Fruit fly (Drosophila melanogaster) whole organism, embryonic: ENCODE data around the gene Pxn.

Source experiments
- Abd-B ChIP-seq: fragments of 200-800 bp; sonication (Bioruptor generic); optimal IDR thresholded peaks from 2 replicates; lab custom pipeline; 2018; ENCODE audit warnings: missing biosample characterization, mild to moderate bottlenecking, missing genetic modification characterization, moderate library complexity
- B-H1 ChIP-seq: fragments of 200-800 bp; sonication (Bioruptor generic); IDR thresholded peaks from 3 replicates; pipeline ENCODE4 v1.3.6; 2022; ENCODE audit warnings: missing biosample characterization, missing genetic modification characterization
- CG1024 ChIP-seq: fragments of 200-800 bp; sonication (Bioruptor generic); IDR thresholded peaks from 2 replicates; pipeline ENCODE4 v1.3.6; 2022; ENCODE audit warnings: missing biosample characterization, missing genetic modification characterization
- CG12219 ChIP-seq: fragments of 200-800 bp; sonication (Bioruptor generic); optimal IDR thresholded peaks from 3 replicates; lab custom pipeline; 2018; ENCODE audit warnings: missing biosample characterization, mild to moderate bottlenecking, missing genetic modification characterization
- CG12236 ChIP-seq: fragments of 200-800 bp; sonication (Bioruptor generic); optimal IDR thresholded peaks from 2 replicates; lab custom pipeline; 2016; ENCODE audit warnings: missing biosample characterization, missing genetic modification characterization
- CG13894 ChIP-seq: fragments of 200-800 bp; sonication (Bioruptor generic); optimal IDR thresholded peaks from 3 replicates; lab custom pipeline; 2018; ENCODE audit warnings: missing biosample characterization, mild to moderate bottlenecking, missing genetic modification characterization, moderate library complexity
- CG15601 ChIP-seq: fragments of 200-800 bp; sonication (Bioruptor generic); optimal IDR thresholded peaks from 3 replicates; lab custom pipeline; 2019; ENCODE audit warnings: missing biosample characterization, mild to moderate bottlenecking, missing genetic modification characterization, moderate library complexity
- CG18764 ChIP-seq: fragments of 200-800 bp; sonication (Bioruptor generic); optimal IDR thresholded peaks from 3 replicates; lab custom pipeline; 2016; ENCODE audit warnings: missing biosample characterization, missing genetic modification characterization
- CG2712 ChIP-seq: fragments of 200-800 bp; optimal IDR thresholded peaks from 3 replicates; lab custom pipeline; 2019; ENCODE audit warnings: missing biosample characterization, mild to moderate bottlenecking, missing genetic modification characterization, moderate library complexity
- CG32772 ChIP-seq: fragments of 200-800 bp; sonication (Bioruptor generic); IDR thresholded peaks from 2 replicates; pipeline ENCODE4 v1.3.6; 2022; ENCODE audit warnings: missing biosample characterization, missing genetic modification characterization
- CG33557 ChIP-seq: fragments of 200-800 bp; sonication (Bioruptor generic); optimal IDR thresholded peaks from 2 replicates; lab custom pipeline; 2019; ENCODE audit warnings: missing biosample characterization, mild to moderate bottlenecking, missing genetic modification characterization, moderate library complexity
- CG42726 ChIP-seq: fragments of 200-800 bp; sonication (Bioruptor generic); IDR thresholded peaks from 2 replicates; pipeline ENCODE4 v1.3.6; 2022; ENCODE audit warnings: missing biosample characterization, missing genetic modification characterization; ENCODE audit not compliant: partially characterized antibody
- CG6689 ChIP-seq: fragments of 200-800 bp; sonication (Bioruptor generic); IDR thresholded peaks from 2 replicates; pipeline ENCODE4 v1.3.6; 2022; ENCODE audit warnings: missing biosample characterization, missing genetic modification characterization
- CG7987 ChIP-seq: fragments of 200-800 bp; sonication (Bioruptor generic); optimal IDR thresholded peaks from 2 replicates; lab custom pipeline; 2018; ENCODE audit warnings: missing biosample characterization, mild to moderate bottlenecking, missing genetic modification characterization, moderate library complexity
- CG9727 ChIP-seq: fragments of 200-800 bp; sonication (Bioruptor generic); optimal IDR thresholded peaks from 3 replicates; lab custom pipeline; 2017; ENCODE audit warnings: missing biosample characterization, mild to moderate bottlenecking, missing genetic modification characterization
- CHES-1-like ChIP-seq: fragments of 200-800 bp; sonication (Bioruptor generic); optimal IDR thresholded peaks from 2 replicates; lab custom pipeline; 2016; ENCODE audit warnings: missing biosample characterization, missing genetic modification characterization
- Camta ChIP-seq: fragments of 200-800 bp; sonication (Bioruptor generic); optimal IDR thresholded peaks from 2 replicates; lab custom pipeline; 2016; ENCODE audit warnings: missing biosample characterization, missing genetic modification characterization
- Elba2 ChIP-seq: fragments of 200-800 bp; sonication (Bioruptor generic); optimal IDR thresholded peaks from 3 replicates; lab custom pipeline; 2016; ENCODE audit warnings: missing biosample characterization, missing genetic modification characterization
- Ets97D ChIP-seq: fragments of 200-800 bp; sonication (Bioruptor generic); optimal IDR thresholded peaks from 3 replicates; lab custom pipeline; 2016; ENCODE audit warnings: missing biosample characterization, missing genetic modification characterization
- Hr51 ChIP-seq, 2 experiments: fragments of 200-800 bp; sonication (Bioruptor generic); optimal IDR thresholded peaks; 2 replicates in 1 of 2; 3 replicates in 1 of 2; lab custom pipeline; 2016 to 2018; ENCODE audit warnings: missing biosample characterization in 2 of 2, missing genetic modification characterization in 2 of 2, mild to moderate bottlenecking in 1 of 2, moderate library complexity in 1 of 2
- Meics ChIP-seq: fragments of 200-800 bp; sonication (Bioruptor generic); optimal IDR thresholded peaks from 2 replicates; lab custom pipeline; 2017; ENCODE audit warnings: missing biosample characterization, mild to moderate bottlenecking, missing genetic modification characterization
- Myb ChIP-seq: fragments of 200-800 bp; sonication (Bioruptor generic); optimal IDR thresholded peaks from 2 replicates; lab custom pipeline; 2016; ENCODE audit warnings: missing biosample characterization, missing genetic modification characterization
- NC2α ChIP-seq: fragments of 200-800 bp; sonication (Bioruptor generic); optimal IDR thresholded peaks from 2 replicates; lab custom pipeline; 2016; ENCODE audit warnings: missing biosample characterization, missing genetic modification characterization
- Rx ChIP-seq: fragments of 200-800 bp; sonication (Bioruptor generic); IDR thresholded peaks from 2 replicates; pipeline ENCODE4 v1.3.6; 2022; ENCODE audit warnings: missing biosample characterization, missing genetic modification characterization
- Trl ChIP-seq, 3 experiments: fragments of >200 bp in 2 of 3; fragments of 200-800 bp in 1 of 3; sonication (Bioruptor generic) in 1 of 3; optimal IDR thresholded peaks; 2 replicates in 1 of 3; 3 replicates in 2 of 3; lab custom pipeline; 2016 to 2017; ENCODE audit warnings: missing biosample characterization in 1 of 3, missing genetic modification characterization in 1 of 3
- ap ChIP-seq: fragments of 200-800 bp; sonication (Bioruptor generic); IDR thresholded peaks from 2 replicates; pipeline ENCODE4 v1.3.6; 2022; ENCODE audit warnings: missing biosample characterization, missing genetic modification characterization
- ara ChIP-seq: fragments of 200-800 bp; sonication (Bioruptor generic); IDR thresholded peaks from 2 replicates; pipeline ENCODE4 v1.3.6; 2022; ENCODE audit warnings: missing biosample characterization, missing genetic modification characterization
- ato ChIP-seq: fragments of 200-800 bp; sonication (Bioruptor generic); IDR thresholded peaks from 2 replicates; pipeline ENCODE4 v1.3.6; 2022; ENCODE audit warnings: missing biosample characterization, missing genetic modification characterization; ENCODE audit not compliant: partially characterized antibody
- bowl ChIP-seq: fragments of 200-800 bp; sonication (Bioruptor generic); IDR thresholded peaks from 2 replicates; pipeline ENCODE4 v1.3.6; 2022; ENCODE audit warnings: missing biosample characterization, missing genetic modification characterization
- bsh ChIP-seq, 2 experiments: fragments of 200-800 bp; sonication (Bioruptor generic); optimal IDR thresholded peaks; 2 replicates each; lab custom pipeline; 2017 to 2018; ENCODE audit warnings: mild to moderate bottlenecking in 2 of 2, missing biosample characterization in 2 of 2, missing genetic modification characterization in 2 of 2, moderate library complexity in 1 of 2
- exex ChIP-seq: fragments of 200-800 bp; sonication (Bioruptor generic); optimal IDR thresholded peaks from 4 replicates; lab custom pipeline; 2018; ENCODE audit warnings: missing biosample characterization, mild to moderate bottlenecking, missing genetic modification characterization, moderate library complexity
- fd102C ChIP-seq: fragments of 200-800 bp; sonication (Bioruptor generic); optimal IDR thresholded peaks from 2 replicates; lab custom pipeline; 2018; ENCODE audit warnings: missing biosample characterization, mild to moderate bottlenecking, missing genetic modification characterization, moderate library complexity
- fu2 ChIP-seq: fragments of 200-800 bp; sonication (Bioruptor generic); optimal IDR thresholded peaks from 2 replicates; lab custom pipeline; 2016; ENCODE audit warnings: missing biosample characterization, missing genetic modification characterization
- hb ChIP-seq: fragments of 200-800 bp; sonication (Bioruptor generic); IDR thresholded peaks from 3 replicates; pipeline ENCODE4 v1.3.6; 2022; ENCODE audit warnings: missing biosample characterization, missing genetic modification characterization; ENCODE audit not compliant: partially characterized antibody
- insv ChIP-seq, 2 experiments: fragments of 200-800 bp; sonication (Bioruptor generic); optimal IDR thresholded peaks; 3 replicates each; lab custom pipeline; 2016 to 2018; ENCODE audit warnings: missing biosample characterization in 2 of 2, missing genetic modification characterization in 2 of 2
- kay ChIP-seq: fragments of 200-800 bp; sonication (Bioruptor generic); optimal IDR thresholded peaks from 2 replicates; lab custom pipeline; 2016; ENCODE audit warnings: missing biosample characterization, missing genetic modification characterization
- nerfin-2 ChIP-seq: fragments of 200-800 bp; sonication (Bioruptor generic); IDR thresholded peaks from 2 replicates; pipeline ENCODE4 v1.3.6; 2022; ENCODE audit warnings: missing biosample characterization, missing genetic modification characterization; ENCODE audit not compliant: partially characterized antibody
- nmo ChIP-seq: fragments of 200-800 bp; sonication (Bioruptor generic); optimal IDR thresholded peaks from 2 replicates; lab custom pipeline; 2018; ENCODE audit warnings: missing biosample characterization, mild to moderate bottlenecking, missing genetic modification characterization, moderate library complexity
- pan ChIP-seq, 4 experiments: fragments of >200 bp in 3 of 4; fragments of 200-800 bp in 1 of 4; sonication (Bioruptor generic) in 1 of 4; optimal IDR thresholded peaks in 3 of 4; IDR thresholded peaks in 1 of 4; 2 replicates each; pipeline versions ENCODE4 v1.3.6 to Lab custom; 2017 to 2022; ENCODE audit warnings: missing biosample characterization in 2 of 4, missing genetic modification characterization in 2 of 4, mixed read lengths in 1 of 4
- sc ChIP-seq, 3 experiments: fragments of >200 bp in 2 of 3; fragments of 200-800 bp in 1 of 3; sonication (Bioruptor generic) in 1 of 3; optimal IDR thresholded peaks; 2 replicates in 2 of 3; 3 replicates in 1 of 3; lab custom pipeline; 2017; ENCODE audit warnings: mild to moderate bottlenecking in 1 of 3, missing biosample characterization in 1 of 3, missing genetic modification characterization in 1 of 3, missing genetic modification reagents in 1 of 3
- schlank ChIP-seq: fragments of 200-800 bp; sonication (Bioruptor generic); optimal IDR thresholded peaks from 2 replicates; lab custom pipeline; 2018; ENCODE audit warnings: missing biosample characterization, mild to moderate bottlenecking, missing genetic modification characterization
- sisA ChIP-seq: fragments of 200-800 bp; sonication (Bioruptor generic); IDR thresholded peaks from 2 replicates; pipeline ENCODE4 v1.3.6; 2022; ENCODE audit warnings: missing biosample characterization, missing genetic modification characterization
- toy ChIP-seq: fragments of 200-800 bp; sonication (Bioruptor generic); IDR thresholded peaks from 2 replicates; pipeline ENCODE4 v1.3.6; 2022; ENCODE audit warnings: missing biosample characterization, missing genetic modification characterization
- usp ChIP-seq: fragments of >200 bp; optimal IDR thresholded peaks from 2 replicates; lab custom pipeline; 2017; ENCODE audit warnings: missing biosample characterization, missing genetic modification characterization
- vvl ChIP-seq: fragments of 200-800 bp; sonication (Bioruptor generic); IDR thresholded peaks from 2 replicates; pipeline ENCODE4 v1.3.6; 2022; ENCODE audit warnings: missing biosample characterization, missing genetic modification characterization
- zfh2 ChIP-seq: fragments of 200-800 bp; sonication (Bioruptor generic); optimal IDR thresholded peaks from 2 replicates; lab custom pipeline; 2016; ENCODE audit warnings: missing biosample characterization, missing genetic modification characterization

Pxn gene

dm6 chr3L:2586804-2587561, 42.9 kb downstream of the Pxn start, which contains the start of gene RpL8 (continued):
- TF ChIP-seq ato (GFP tag; lab: Robert Waterston, UW) (peak; percentile 43; the same call in 1 of the 2 replicates), insv (GFP tag; optimal IDR thresholded peaks at IDR 0.05; lab: Kevin White, UChicago) (peak in 1 of 2 experiments; percentile 93), nerfin-2 (GFP tag; lab: Robert Waterston, UW) (no peak), CG2712 (tag; lab: Kevin White, UChicago) (peak; percentile 72), CHES-1-like (GFP tag; lab: Kevin White, UChicago) (peak; percentile 80), bowl (GFP tag; lab: Robert Waterston, UW) (peak; percentile 63; the same call in 1 of the 2 replicates), CG15601 (tag; lab: Kevin White, UChicago) (peak; percentile 67), ara (GFP tag; lab: Robert Waterston, UW) (peak; percentile 62), CG13894 (tag; lab: Kevin White, UChicago) (peak; percentile 72), sisA (GFP tag; lab: Robert Waterston, UW) (peak; percentile 51; the same call in 1 of the 2 replicates), CG32772 (GFP tag; lab: Robert Waterston, UW) (peak; percentile 74; the same call in 1 of the 2 replicates), zfh2 (peak; percentile 72), fu2 (GFP tag; lab: Kevin White, UChicago) (peak; percentile 55), CG12219 (GFP tag; lab: Kevin White, UChicago) (peak; percentile 88), Abd-B (peak; percentile 77), Camta (GFP tag; lab: Kevin White, UChicago) (peak; percentile 68), Ets97D (GFP tag; lab: Kevin White, UChicago) (peak; percentile 99), NC2α (GFP tag; lab: Kevin White, UChicago) (peak; percentile 68), schlank (tag; lab: Kevin White, UChicago) (peak; percentile 92), sc (optimal IDR thresholded peaks at IDR 0.05; lab: Kevin White, UChicago) (no peak), sc (GFP tag; optimal IDR thresholded peaks at IDR 0.05; lab: Kevin White, UChicago) (peak; percentile 62), CG12236 (peak; percentile 42), bsh (GFP tag; optimal IDR thresholded peaks at IDR 0.05; lab: Kevin White, UChicago) (peak; percentile 65 to 67), Elba2 (GFP tag; lab: Kevin White, UChicago) (peak; percentile 84), ap (GFP tag; lab: Robert Waterston, UW) (peak; percentile 63), exex (tag; lab: Kevin White, UChicago) (peak; percentile 52), Meics (GFP tag; lab: Kevin White, UChicago) (peak; percentile 92), CG33557 (GFP tag; lab: Kevin White, UChicago) (peak; percentile 70), kay (GFP tag; lab: Kevin White, UChicago) (no peak), hb (GFP tag; lab: Robert Waterston, UW) (no peak), Myb (peak; percentile 51), CG18764 (GFP tag; lab: Kevin White, UChicago) (peak; percentile 71), nmo (GFP tag; lab: Kevin White, UChicago) (peak; percentile 72), usp (GFP tag; lab: Kevin White, UChicago) (no peak), pan (optimal IDR thresholded peaks at IDR 0.05; lab: Kevin White, UChicago) (no peak), pan (GFP tag; optimal IDR thresholded peaks at IDR 0.05 in 1 of 2, IDR thresholded peaks at IDR 0.05 in 1 of 2) (peak in 1 of 2 experiments; percentile 85), vvl (GFP tag; lab: Robert Waterston, UW) (peak; percentile 89), CG6689 (peak; percentile 62; the same call in 1 of the 2 replicates), CG7987 (GFP tag; lab: Kevin White, UChicago) (peak; percentile 97), fd102C (GFP tag; lab: Kevin White, UChicago) (peak; percentile 61), B-H1 (peak; percentile 72), Trl (optimal IDR thresholded peaks at IDR 0.05; lab: Kevin White, UChicago) (no peak), Trl (GFP tag; optimal IDR thresholded peaks at IDR 0.05; lab: Kevin White, UChicago) (peak; percentile 69), toy (GFP tag; lab: Robert Waterston, UW) (0 out of 2 replicates have a peak, but pooled peaks have one; percentile 16), Rx (GFP tag; lab: Robert Waterston, UW) (peak; percentile 80), CG42726 (peak; percentile 60), Hr51 (GFP tag; optimal IDR thresholded peaks at IDR 0.05; lab: Kevin White, UChicago) (peak; percentile 65 to 81), CG9727 (GFP tag; lab: Kevin White, UChicago) (peak; percentile 86), CG1024 (GFP tag; lab: Robert Waterston, UW) (peak; percentile 88)
